Fruit fly (Drosophila melanogaster) whole organism: ENCODE results near the gene CG13113.

Experiments
- CG8478 ChIP-seq: fragments of >200 bp; optimal IDR thresholded peaks from 2 replicates; lab custom pipeline; 2018; ENCODE audit warnings: inconsistent platforms
- Dll ChIP-seq: fragments of >200 bp; optimal IDR thresholded peaks from 2 replicates; lab custom pipeline; 2017
- EcR ChIP-seq, 2 experiments: fragments of >200 bp; optimal IDR thresholded peaks; 2 replicates each; lab custom pipeline; 2017; ENCODE audit warnings: missing biosample characterization in 2 of 2, missing genetic modification characterization in 2 of 2, missing genetic modification reagents in 2 of 2
- pan ChIP-seq: fragments of >200 bp; optimal IDR thresholded peaks from 2 replicates; lab custom pipeline; 2017
- psq ChIP-seq: fragments of >200 bp; optimal IDR thresholded peaks from 2 replicates; lab custom pipeline; 2017
- usp ChIP-seq: fragments of >200 bp; optimal IDR thresholded peaks from 2 replicates; lab custom pipeline; 2017; ENCODE audit warnings: missing biosample characterization, missing genetic modification characterization, mixed read lengths

Gene CG13113

dm6 chr2L:9528215-9528614 lies 15.8 kb upstream of the CG13113 start, which contains the start of gene CG31883:
CG31883 (plus strand) TSS chr2L:9528515.
- no peak for TF ChIP-seq Dll (lab: Kevin White, UChicago)
- no peak for TF ChIP-seq pan (lab: Kevin White, UChicago)
- TF ChIP-seq psq (lab: Kevin White, UChicago): no peak
- TF ChIP-seq usp (GFP tag; lab: Kevin White, UChicago): no peak
- no peak for TF ChIP-seq EcR (GFP tag; optimal IDR thresholded peaks at IDR 0.05; lab: Kevin White, UChicago)
- TF ChIP-seq CG8478 (lab: Kevin White, UChicago): no peak

DNA sequence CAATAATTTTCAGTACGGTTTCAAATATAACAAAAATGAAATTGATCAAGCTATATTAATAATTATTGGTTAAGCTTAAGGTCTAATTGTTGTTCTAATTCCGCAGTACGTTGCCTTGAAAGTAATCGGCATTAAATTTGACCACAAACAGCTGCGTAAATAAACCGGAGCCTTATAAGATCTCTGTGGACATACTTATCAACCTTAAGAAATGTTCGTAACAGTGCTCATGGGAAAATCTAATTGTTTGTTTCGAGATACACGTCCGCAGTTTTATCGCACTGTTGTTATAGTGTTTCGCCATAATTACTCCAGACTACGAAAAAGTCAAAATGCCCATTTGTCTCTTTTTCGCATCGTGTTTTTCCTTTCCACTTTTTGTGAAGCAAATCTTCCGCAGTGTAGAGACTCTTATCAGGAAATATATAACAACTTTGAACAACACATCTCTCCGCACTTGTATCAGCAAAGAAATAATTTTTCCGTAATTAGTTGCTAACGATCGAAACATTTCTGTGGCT lies 14.1 kb upstream of the CG13113 start:
- TF ChIP-seq EcR (GFP tag; optimal IDR thresholded peaks at IDR 0.05; lab: Kevin White, UChicago) (no peak), Dll (lab: Kevin White, UChicago) (no peak), pan (lab: Kevin White, UChicago) (no peak), psq (lab: Kevin White, UChicago) (no peak), usp (GFP tag; lab: Kevin White, UChicago) (no peak), CG8478 (lab: Kevin White, UChicago) (no peak)

DNA sequence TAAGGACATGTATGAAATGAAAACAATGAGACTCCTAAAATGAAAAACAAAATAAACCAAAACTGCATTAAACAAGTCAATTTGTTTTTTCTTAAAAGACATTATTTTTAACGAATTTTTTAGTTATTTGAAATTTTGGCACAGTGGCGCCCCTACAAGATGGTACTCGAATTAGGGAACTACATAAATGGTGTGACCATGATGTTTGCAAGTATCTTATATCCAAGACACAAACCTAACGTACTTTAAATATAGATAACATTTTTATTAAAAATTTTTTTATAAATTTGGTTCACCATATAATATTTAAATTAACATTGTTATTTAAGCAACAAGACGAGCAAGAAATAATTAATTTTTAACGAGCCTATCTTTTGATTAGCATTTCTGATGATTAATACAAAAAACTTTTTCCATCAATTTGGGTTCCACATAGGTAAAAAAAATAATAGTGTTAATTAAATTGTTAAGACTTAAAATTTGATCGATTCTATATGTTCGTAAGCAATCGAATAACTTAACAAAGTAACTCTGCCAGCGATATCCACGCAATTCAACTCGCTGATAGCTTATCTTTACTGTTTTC lies 3.9 kb upstream of the CG13113 start, which contains the start of gene CG17855:
Gene CG17855 (plus strand): TSS at position 536 of the 586 bp plus-strand sequence.
- TF ChIP-seq usp (GFP tag; lab: Kevin White, UChicago): no peak
- no peak for TF ChIP-seq pan (lab: Kevin White, UChicago)
- TF ChIP-seq psq (lab: Kevin White, UChicago): no peak
- TF ChIP-seq EcR (GFP tag; optimal IDR thresholded peaks at IDR 0.05; lab: Kevin White, UChicago): no peak
- no peak for TF ChIP-seq Dll (lab: Kevin White, UChicago)
- no peak for TF ChIP-seq CG8478 (lab: Kevin White, UChicago)

DNA sequence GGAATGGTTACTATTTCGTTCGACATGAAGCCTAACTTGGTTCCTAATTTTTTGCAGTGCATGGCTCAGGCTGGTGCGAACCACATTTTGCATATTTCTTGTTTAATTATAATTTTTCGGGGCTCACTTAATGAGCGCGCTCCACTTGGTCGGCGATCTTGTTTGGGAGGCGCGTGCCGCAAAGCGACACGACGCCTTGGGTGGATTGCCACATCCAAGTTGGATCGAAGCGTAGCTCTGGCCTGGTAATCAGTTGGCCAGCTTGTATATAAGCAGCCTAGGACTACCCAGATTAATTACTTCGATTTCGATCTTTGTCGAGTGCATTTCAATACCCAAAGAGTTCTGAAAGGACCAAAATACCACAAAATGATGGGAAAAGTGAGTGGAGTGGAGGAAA lies 1.4 kb upstream of the CG13113 start, which contains the start of gene Cpr30B:
Gene Cpr30B (plus strand): TSS at position 301 of the 400 bp plus-strand sequence.
- no peak for TF ChIP-seq EcR (GFP tag; optimal IDR thresholded peaks at IDR 0.05; lab: Kevin White, UChicago)

DNA sequence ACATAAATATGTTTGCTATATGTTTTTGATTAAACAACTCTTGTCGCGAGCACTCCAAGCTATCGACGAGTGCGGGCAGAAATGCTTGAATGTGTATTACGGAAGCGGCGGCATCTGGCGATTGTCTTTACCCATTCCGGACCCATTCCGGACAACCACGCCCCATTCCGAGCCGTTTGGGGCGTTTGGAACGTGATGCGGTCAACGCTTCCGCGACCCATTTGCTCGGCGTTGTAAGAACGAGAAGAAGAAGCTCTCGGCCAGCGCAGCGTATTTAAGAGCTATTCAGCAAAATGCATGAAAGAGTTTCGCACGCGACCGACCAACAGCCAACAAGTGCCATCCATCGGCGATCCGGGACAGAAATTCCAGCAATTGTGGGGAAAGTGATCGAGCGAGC lies 1.5 kb downstream of the CG13113 start, which contains the start of gene CG13114:
Gene CG13114 (plus strand): TSS at position 301 of the 400 bp plus-strand sequence.
- TF ChIP-seq pan (lab: Kevin White, UChicago) (no peak), CG8478 (lab: Kevin White, UChicago) (no peak), usp (GFP tag; lab: Kevin White, UChicago) (no peak), Dll (lab: Kevin White, UChicago) (no peak), psq (lab: Kevin White, UChicago) (no peak), EcR (GFP tag; optimal IDR thresholded peaks at IDR 0.05; lab: Kevin White, UChicago) (no peak)

DNA sequence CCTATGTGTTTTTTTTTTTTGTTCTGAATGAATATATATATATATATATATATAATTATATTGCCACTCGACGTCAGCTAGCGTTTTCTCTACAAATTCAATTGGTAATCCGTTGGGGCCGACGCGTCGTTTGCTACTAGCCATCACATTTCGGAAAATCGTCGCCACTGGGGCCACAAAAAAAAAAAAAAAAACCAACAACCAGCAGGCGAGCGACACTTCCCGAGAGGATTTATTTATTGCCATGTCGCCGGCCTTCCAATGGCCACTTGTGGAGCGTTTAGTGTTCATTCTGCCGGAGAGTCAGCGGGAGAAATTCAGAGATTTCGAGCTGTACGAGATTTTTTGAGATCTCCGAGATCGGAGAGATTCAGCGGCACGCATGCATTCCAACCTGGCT lies 6.9 kb downstream of the CG13113 start:
- TF ChIP-seq CG8478 (lab: Kevin White, UChicago) (no peak), usp (GFP tag; lab: Kevin White, UChicago) (no peak), pan (lab: Kevin White, UChicago) (no peak), EcR (GFP tag; optimal IDR thresholded peaks at IDR 0.05; lab: Kevin White, UChicago) (no peak), psq (lab: Kevin White, UChicago) (no peak), Dll (lab: Kevin White, UChicago) (no peak)

DNA sequence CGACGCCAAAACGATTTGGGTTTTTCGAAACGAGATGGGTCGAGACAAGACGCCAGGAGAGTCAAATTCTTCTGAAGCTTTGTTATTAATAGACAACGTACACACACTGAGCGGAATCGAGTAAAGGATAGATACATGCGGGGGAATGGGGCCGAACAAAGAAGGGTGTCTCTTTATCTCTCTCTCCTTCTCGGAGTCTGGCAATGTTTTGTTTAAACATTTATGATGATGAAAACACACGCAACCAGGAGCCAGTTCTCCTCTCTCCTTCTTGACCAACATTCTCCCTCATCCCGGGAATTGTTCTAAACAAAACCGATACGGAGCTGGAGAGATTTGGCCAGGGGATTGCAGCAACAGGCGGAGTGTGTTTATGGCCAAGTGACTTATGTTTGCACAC lies 13.9 kb downstream of the CG13113 start:
- TF ChIP-seq EcR (GFP tag; optimal IDR thresholded peaks at IDR 0.05; lab: Kevin White, UChicago) (no peak), CG8478 (lab: Kevin White, UChicago) (no peak), usp (GFP tag; lab: Kevin White, UChicago) (no peak), pan (lab: Kevin White, UChicago) (no peak), psq (lab: Kevin White, UChicago) (no peak), Dll (lab: Kevin White, UChicago) (no peak)

DNA sequence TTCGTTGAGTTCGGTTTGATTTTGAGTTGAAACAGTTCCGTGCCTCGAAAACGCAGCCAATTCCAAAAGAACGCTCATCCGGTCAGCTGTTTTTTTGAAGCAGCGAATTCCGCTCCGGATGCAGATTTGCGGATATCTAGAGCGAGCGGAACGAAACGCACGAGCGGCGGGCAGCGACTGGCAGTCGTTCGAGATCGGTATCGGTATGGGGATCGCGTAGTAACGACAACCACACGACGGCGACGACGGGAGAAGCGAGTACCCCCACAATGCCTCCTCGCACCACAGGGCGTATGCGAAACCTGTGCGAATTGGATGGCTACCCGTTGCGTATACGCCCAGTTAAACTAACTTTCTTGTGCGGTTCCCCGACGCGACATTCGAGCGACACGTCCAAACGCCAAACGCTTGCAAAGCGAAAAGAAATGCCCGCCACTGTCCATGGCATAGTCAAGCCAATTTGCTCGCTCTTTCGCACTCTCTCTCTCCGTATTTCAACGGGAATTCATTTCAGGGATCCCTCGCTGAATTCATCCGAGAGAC lies 16.1 kb downstream of the CG13113 start:
- TF ChIP-seq EcR (GFP tag; optimal IDR thresholded peaks at IDR 0.05; lab: Kevin White, UChicago) (no peak), pan (lab: Kevin White, UChicago) (no peak), Dll (lab: Kevin White, UChicago) (no peak), CG8478 (lab: Kevin White, UChicago) (no peak), usp (GFP tag; lab: Kevin White, UChicago) (no peak), psq (lab: Kevin White, UChicago) (no peak)

DNA sequence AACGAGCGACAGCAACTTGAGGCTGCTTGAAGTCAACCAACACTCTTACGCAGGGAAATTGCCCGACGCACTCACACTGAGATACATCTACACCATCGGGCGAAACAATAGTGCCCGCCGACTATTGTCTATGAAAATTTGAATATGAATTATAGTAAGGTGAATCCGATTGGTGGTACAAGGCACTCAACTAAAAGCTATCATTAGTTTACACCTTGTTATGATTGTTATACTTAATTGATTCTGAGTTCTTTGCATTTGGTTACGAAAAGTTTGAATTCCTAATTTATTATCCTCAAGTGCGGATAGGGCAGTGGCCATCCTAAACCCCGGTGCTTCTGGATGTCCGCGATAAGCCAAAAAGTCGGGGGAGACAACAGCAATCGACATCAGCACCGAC lies 18.7 kb downstream of the CG13113 start:
- no peak for TF ChIP-seq EcR (GFP tag; optimal IDR thresholded peaks at IDR 0.05; lab: Kevin White, UChicago)
- no peak for TF ChIP-seq Dll (lab: Kevin White, UChicago)
- TF ChIP-seq psq (lab: Kevin White, UChicago): no peak
- no peak for TF ChIP-seq pan (lab: Kevin White, UChicago)
- TF ChIP-seq usp (GFP tag; lab: Kevin White, UChicago): no peak
- TF ChIP-seq CG8478 (lab: Kevin White, UChicago): no peak

DNA sequence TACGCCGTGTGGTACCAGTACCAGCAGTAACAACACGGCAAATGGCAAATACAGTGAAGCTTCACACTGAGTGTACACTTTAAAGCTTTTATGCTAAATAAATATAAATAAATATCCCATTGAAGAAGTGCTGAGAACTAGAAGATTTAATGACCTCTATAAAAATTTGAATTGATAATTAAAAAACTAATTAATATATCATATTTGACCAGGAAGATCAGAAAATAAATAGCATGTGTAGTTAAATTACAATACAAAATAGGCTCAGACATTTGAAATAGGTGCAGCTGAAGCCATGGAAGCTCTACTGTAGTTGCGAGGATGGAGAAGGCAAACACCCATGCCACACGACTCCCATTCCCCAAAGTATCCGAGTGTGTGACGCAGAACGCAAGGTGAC lies 20.6 kb downstream of the CG13113 start:
- TF ChIP-seq CG8478 (lab: Kevin White, UChicago) (no peak), Dll (lab: Kevin White, UChicago) (no peak), pan (lab: Kevin White, UChicago) (no peak), psq (lab: Kevin White, UChicago) (no peak), usp (GFP tag; lab: Kevin White, UChicago) (no peak), EcR (GFP tag; optimal IDR thresholded peaks at IDR 0.05; lab: Kevin White, UChicago) (no peak)

DNA sequence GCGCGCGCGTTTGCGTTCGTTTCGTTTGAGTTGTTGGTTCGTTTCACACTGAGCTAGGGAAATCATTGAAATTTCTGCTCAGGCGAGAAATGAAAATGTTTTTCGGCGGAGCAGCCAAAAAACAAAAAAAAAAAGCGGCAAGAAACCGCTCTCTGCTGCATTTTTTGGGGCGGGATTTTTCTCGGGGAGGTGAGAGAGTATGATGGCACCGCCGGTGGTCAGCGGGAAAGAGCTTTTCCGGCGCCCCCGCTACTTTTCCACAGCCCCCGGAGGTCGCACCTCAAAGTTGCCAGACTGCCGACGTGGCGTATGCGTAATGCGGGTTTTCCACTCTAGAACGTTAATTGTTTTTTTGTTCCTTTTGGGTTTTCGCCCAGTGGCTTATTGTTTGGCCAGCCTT lies 21.4 kb downstream of the CG13113 start, which contains the start of gene CG46468:
Gene CG46468 (minus strand): TSS at position 52 of the 400 bp plus-strand sequence.
- TF ChIP-seq Dll (lab: Kevin White, UChicago) (no peak), EcR (GFP tag; optimal IDR thresholded peaks at IDR 0.05; lab: Kevin White, UChicago) (no peak), pan (lab: Kevin White, UChicago) (no peak), usp (GFP tag; lab: Kevin White, UChicago) (no peak), CG8478 (lab: Kevin White, UChicago) (no peak), psq (lab: Kevin White, UChicago) (no peak)
